Fruit fly (Drosophila melanogaster): ENCODE data around the gene CG17834.

CG17834 gene

dm6 chr2L:8579886-8580285 lies 50.9 kb downstream of the CG17834 start (continued):
- TF ChIP-seq CG2712 (tag; optimal IDR thresholded peaks at IDR 0.05) (peak; percentile 32), al (GFP tag; IDR thresholded peaks at IDR 0.05) (no peak), trem (tag; optimal IDR thresholded peaks at IDR 0.05) (peak; percentile 14), ssp (GFP tag; IDR thresholded peaks at IDR 0.05) (no peak), Blimp-1 (GFP tag; optimal IDR thresholded peaks at IDR 0.05) (peak; percentile 44), Sox102F (GFP tag; optimal IDR thresholded peaks at IDR 0.05) (peak; percentile 18), row (GFP tag; IDR thresholded peaks at IDR 0.05) (peak; percentile 28; the same call in 2 of the 3 replicates), CG6683 (GFP tag; optimal IDR thresholded peaks at IDR 0.05) (no peak), phol (tag; optimal IDR thresholded peaks at IDR 0.05) (peak; percentile 3), CG6791 (GFP tag; IDR thresholded peaks at IDR 0.05; ENCODE audit: partially characterized antibody) (no peak), gem (tag; optimal IDR thresholded peaks at IDR 0.05) (peak; percentile 47), Awh (GFP tag; IDR thresholded peaks at IDR 0.05) (no peak), CG2199 (GFP tag; IDR thresholded peaks at IDR 0.05) (no peak), CG8388 (GFP tag; optimal IDR thresholded peaks at IDR 0.05) (peak; percentile 25)

DNA sequence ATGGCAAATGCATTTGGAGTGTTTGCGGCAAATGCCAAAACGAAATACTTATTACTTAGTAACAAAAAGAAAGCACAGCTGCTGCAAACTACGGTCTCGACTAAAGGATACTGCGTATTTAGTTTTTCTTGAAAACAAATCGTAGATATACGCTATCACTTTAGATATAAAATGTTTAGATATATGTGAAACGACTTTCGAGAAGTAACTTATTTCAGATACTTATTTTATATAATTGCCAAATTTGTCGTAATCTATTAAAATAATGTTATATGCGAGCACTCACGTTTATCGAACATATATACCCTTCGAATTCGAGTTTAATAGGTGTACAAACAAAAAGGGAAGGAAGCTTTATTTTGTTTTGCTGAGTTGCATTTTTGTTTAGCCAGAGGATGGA lies 54.2 kb downstream of the CG17834 start:
- TF ChIP-seq CG10979 (tag; optimal IDR thresholded peaks at IDR 0.05) (peak; percentile 48), Drgx (GFP tag; IDR thresholded peaks at IDR 0.05) (no peak), caup (GFP tag; optimal IDR thresholded peaks at IDR 0.05; ENCODE audit: severe bottlenecking) (no peak), CG8290 (GFP tag; optimal IDR thresholded peaks at IDR 0.05) (no peak), CG8290 (tag; optimal IDR thresholded peaks at IDR 0.05) (no peak), CG1529 (GFP tag; optimal IDR thresholded peaks at IDR 0.05) (no peak), Hr51 (GFP tag; optimal IDR thresholded peaks at IDR 0.05) (no peak), ci (GFP tag; IDR thresholded peaks at IDR 0.05) (no peak), Opbp (GFP tag; IDR thresholded peaks at IDR 0.05; ENCODE audit: partially characterized antibody) (no peak), CG13894 (tag; optimal IDR thresholded peaks at IDR 0.05) (no peak), CG4820 (GFP tag; optimal IDR thresholded peaks at IDR 0.05) (no peak), CG1233 (GFP tag; optimal IDR thresholded peaks at IDR 0.05) (no peak), al (GFP tag; IDR thresholded peaks at IDR 0.05) (no peak), corto (GFP tag; optimal IDR thresholded peaks at IDR 0.05) (no peak), CG7839 (tag; optimal IDR thresholded peaks at IDR 0.05) (peak; percentile 3), slou (GFP tag; optimal IDR thresholded peaks at IDR 0.05) (no peak), knrl (GFP tag; IDR thresholded peaks at IDR 0.05; ENCODE audit: partially characterized antibody) (no peak), CG12104 (GFP tag; optimal IDR thresholded peaks at IDR 0.05) (no peak), CG31441 (GFP tag; IDR thresholded peaks at IDR 0.05) (no peak), lilli (GFP tag; optimal IDR thresholded peaks at IDR 0.05) (no peak), eve (GFP tag; optimal IDR thresholded peaks at IDR 0.05) (peak in 1 of 2 experiments; percentile 46), Atf3 (GFP tag; optimal IDR thresholded peaks at IDR 0.05) (no peak), CG2678 (tag; optimal IDR thresholded peaks at IDR 0.05) (peak; percentile 10), lola (GFP tag; optimal IDR thresholded peaks at IDR 0.05) (peak in 1 of 3 experiments; percentile 9), Adf1 (GFP tag; IDR thresholded peaks at IDR 0.05) (no peak), ATbp (GFP tag; optimal IDR thresholded peaks at IDR 0.05) (peak; percentile 15), Dref (GFP tag; IDR thresholded peaks at IDR 0.05) (no peak), rib (GFP tag; IDR thresholded peaks at IDR 0.05) (no peak), CG4707 (GFP tag; optimal IDR thresholded peaks at IDR 0.05) (no peak), CG10543 (GFP tag; optimal IDR thresholded peaks at IDR 0.05) (no peak), CG13296 (GFP tag; optimal IDR thresholded peaks at IDR 0.05) (no peak), ac (GFP tag; optimal IDR thresholded peaks at IDR 0.05) (no peak), vfl (GFP tag; optimal IDR thresholded peaks at IDR 0.05) (no peak), Nf-YC (tag; optimal IDR thresholded peaks at IDR 0.05) (no peak), CG17385 (GFP tag; optimal IDR thresholded peaks at IDR 0.05) (no peak), klu (GFP tag; IDR thresholded peaks at IDR 0.05) (no peak), Xbp1 (GFP tag; optimal IDR thresholded peaks at IDR 0.05) (no peak)
